Fruit fly (Drosophila melanogaster): ENCODE measurements around the gene Diedel2.

Diedel2 gene

dm6 chr3R:29565744-29566143 is 42.5 kb upstream of the Diedel2 start:
- TF ChIP-seq CG1621 (tag; optimal IDR thresholded peaks at IDR 0.05), result no peak
- no peak for TF ChIP-seq CG31627 (GFP tag; optimal IDR thresholded peaks at IDR 0.05)
- no peak for TF ChIP-seq CG6163 (GFP tag; IDR thresholded peaks at IDR 0.05)
- TF ChIP-seq CG34406 (GFP tag; optimal IDR thresholded peaks at IDR 0.05), result no peak
- TF ChIP-seq fkh (GFP tag; optimal IDR thresholded peaks at IDR 0.05), result peak; percentile 61
- peak; percentile 25 for TF ChIP-seq Eip78C (GFP tag)
- no peak for TF ChIP-seq net (GFP tag; optimal IDR thresholded peaks at IDR 0.05)
- no peak for TF ChIP-seq CG32006 (GFP tag; optimal IDR thresholded peaks at IDR 0.05)
- no peak for TF ChIP-seq Smox (GFP tag; optimal IDR thresholded peaks at IDR 0.05)
- peak; percentile 95 for TF ChIP-seq svp (GFP tag)

- peak; percentile 72 for TF ChIP-seq CG7368 (GFP tag; optimal IDR thresholded peaks at IDR 0.05)
- peak; percentile 71 for TF ChIP-seq CG8119 (GFP tag; IDR thresholded peaks at IDR 0.05)
- peak; percentile 67 for TF ChIP-seq Ets96B (tag; optimal IDR thresholded peaks at IDR 0.05)
- peak; percentile 46 for TF ChIP-seq Eip93F (GFP tag; optimal IDR thresholded peaks at IDR 0.05)
- no peak for TF ChIP-seq CG16779 (tag; optimal IDR thresholded peaks at IDR 0.05)
- TF ChIP-seq net (GFP tag; optimal IDR thresholded peaks at IDR 0.05), result peak; percentile 66
- peak; percentile 82 for TF ChIP-seq Smox (GFP tag; optimal IDR thresholded peaks at IDR 0.05)
- peak in 1 of 2 experiments; percentile 63 for TF ChIP-seq ss (GFP tag; optimal IDR thresholded peaks at IDR 0.05)
- TF ChIP-seq Blimp-1 (GFP tag; optimal IDR thresholded peaks at IDR 0.05), result peak; percentile 62
- TF ChIP-seq CG3919 (GFP tag; optimal IDR thresholded peaks at IDR 0.05), result peak; percentile 82
- TF ChIP-seq CG10669 (GFP tag; optimal IDR thresholded peaks at IDR 0.05), result peak; percentile 67
- TF ChIP-seq CG1621 (tag; optimal IDR thresholded peaks at IDR 0.05), result peak; percentile 56
- TF ChIP-seq Sox14 (GFP tag; optimal IDR thresholded peaks at IDR 0.05), result peak; percentile 82
- peak; percentile 5 for TF ChIP-seq dac (GFP tag; optimal IDR thresholded peaks at IDR 0.05)
- TF ChIP-seq CG6808 (GFP tag; optimal IDR thresholded peaks at IDR 0.05), result peak; percentile 36
- peak; percentile 52; the same call in 1 of the 2 replicates for TF ChIP-seq CG11294 (GFP tag; IDR thresholded peaks at IDR 0.05)
- TF ChIP-seq lz (GFP tag; optimal IDR thresholded peaks at IDR 0.05), result peak; percentile 91
- peak; percentile 40 for TF ChIP-seq Lpt (GFP tag; optimal IDR thresholded peaks at IDR 0.05)
- peak; percentile 31 for TF ChIP-seq dsx (GFP tag; optimal IDR thresholded peaks at IDR 0.05; ENCODE audit: poor library complexity, severe bottlenecking)
- TF ChIP-seq esn (GFP tag; optimal IDR thresholded peaks at IDR 0.05), result peak; percentile 91
- TF ChIP-seq Eip75B (GFP tag; optimal IDR thresholded peaks at IDR 0.05), result peak; percentile 82
- TF ChIP-seq CG15336 (GFP tag; IDR thresholded peaks at IDR 0.05), result peak; percentile 80
- peak; percentile 74 for TF ChIP-seq CG10631 (GFP tag; optimal IDR thresholded peaks at IDR 0.05)
- peak; percentile 92 for TF ChIP-seq Hr39 (GFP tag; optimal IDR thresholded peaks at IDR 0.05)
- TF ChIP-seq Hr38 (GFP tag; optimal IDR thresholded peaks at IDR 0.05), result no peak
- peak; percentile 76 for TF ChIP-seq CG34406 (GFP tag; optimal IDR thresholded peaks at IDR 0.05)
- peak; percentile 61 for TF ChIP-seq spab (GFP tag; optimal IDR thresholded peaks at IDR 0.05)
- peak; percentile 84 for TF ChIP-seq Sox102F (GFP tag; optimal IDR thresholded peaks at IDR 0.05)
- peak; percentile 77 for TF ChIP-seq CG11902 (GFP tag; optimal IDR thresholded peaks at IDR 0.05)
- peak; percentile 9 for TF ChIP-seq CG9139 (GFP tag; optimal IDR thresholded peaks at IDR 0.05)
- peak; percentile 68 for TF ChIP-seq vri (GFP tag; optimal IDR thresholded peaks at IDR 0.05)
- peak; percentile 47 for TF ChIP-seq CG8319 (GFP tag; optimal IDR thresholded peaks at IDR 0.05)
- peak; percentile 20 for TF ChIP-seq fkh (GFP tag; optimal IDR thresholded peaks at IDR 0.05)
- TF ChIP-seq CG3032 (tag; optimal IDR thresholded peaks at IDR 0.05), result peak; percentile 65
- TF ChIP-seq topi (GFP tag; optimal IDR thresholded peaks at IDR 0.05), result peak; percentile 92
- TF ChIP-seq svp (GFP tag), result peak; percentile 93
- peak; percentile 82 for TF ChIP-seq CG6792 (GFP tag; optimal IDR thresholded peaks at IDR 0.05)
- peak; percentile 93 for TF ChIP-seq cyc (GFP tag; optimal IDR thresholded peaks at IDR 0.05)
- peak; percentile 73 for TF ChIP-seq Sox15 (GFP tag; optimal IDR thresholded peaks at IDR 0.05)
- TF ChIP-seq fd85E (GFP tag; optimal IDR thresholded peaks at IDR 0.05), result peak; percentile 30
- peak; percentile 87 for TF ChIP-seq Met (GFP tag; optimal IDR thresholded peaks at IDR 0.05)
- peak; percentile 54 for TF ChIP-seq Gug (GFP tag; IDR thresholded peaks at IDR 0.05)
- peak; percentile 74 for TF ChIP-seq achi (GFP tag; optimal IDR thresholded peaks at IDR 0.05)
- TF ChIP-seq OdsH (GFP tag; optimal IDR thresholded peaks at IDR 0.05), result peak; percentile 70
- peak; percentile 86 for TF ChIP-seq CG6163 (GFP tag; IDR thresholded peaks at IDR 0.05)
Observed at dm6 chr3R:29566997-29567670, 41.1 kb upstream of the Diedel2 start.
